Fruit fly (Drosophila melanogaster) S2 (cell line): ENCODE data around the gene CG34451.

Experiments used
- CG8478 ChIP-seq: fragments of >200 bp; optimal IDR thresholded peaks from 2 replicates; lab custom pipeline; 2018
- CTCF ChIP-seq, 2 experiments: fragments of >200 bp; optimal IDR thresholded peaks; 2 replicates each; lab custom pipeline; 2018

- TF ChIP-seq CG8478 (no peak), CTCF (optimal IDR thresholded peaks at IDR 0.05; lab: Kevin White, UChicago) (no peak)
Observed at dm6 chr3L:15664199-15664794, 27.6 kb downstream of the CG34451 start.
